Fruit fly (Drosophila melanogaster): Measurements from ENCODE around the gene CG6763.
A peak's percentile ranks its signal among the peaks of the same experiment; 100 is the strongest.

CG6763 gene

DNA sequence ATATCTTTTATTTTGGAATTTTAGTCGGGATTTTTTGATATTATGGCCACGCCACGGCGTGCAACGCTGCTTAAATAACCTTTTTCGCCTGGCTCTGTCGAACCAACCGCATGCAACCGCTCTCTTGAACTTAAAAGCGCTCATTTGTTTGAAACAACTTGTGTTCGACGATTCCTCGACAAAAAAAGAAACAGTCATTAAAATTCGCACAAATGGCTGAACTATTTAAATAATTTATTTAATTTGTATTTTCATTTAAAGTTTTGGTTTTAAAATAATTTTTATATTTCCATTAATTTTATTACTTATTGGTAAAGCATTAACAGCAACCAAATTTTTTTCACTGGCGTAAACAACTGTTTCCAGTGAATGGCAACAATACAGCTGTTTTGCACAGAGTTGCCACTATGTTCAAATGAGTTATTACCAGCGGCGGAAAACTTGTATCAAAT lies 3.0 kb upstream of the CG6763 start, which contains the start of the genes orb and Cdc16 (continued):
- TF ChIP-seq Chrac-16 (GFP tag; optimal IDR thresholded peaks at IDR 0.05) (peak; percentile 91), CG4854 (GFP tag; optimal IDR thresholded peaks at IDR 0.05) (peak; percentile 80), pum (GFP tag; optimal IDR thresholded peaks at IDR 0.05) (peak; percentile 66), Dip2 (GFP tag; IDR thresholded peaks at IDR 0.05) (no peak), nau (GFP tag; optimal IDR thresholded peaks at IDR 0.05) (no peak), CG10147 (GFP tag; optimal IDR thresholded peaks at IDR 0.05) (peak; percentile 93), CG30403 (GFP tag; optimal IDR thresholded peaks at IDR 0.05) (peak; percentile 95), CG12659 (GFP tag; optimal IDR thresholded peaks at IDR 0.05) (peak; percentile 94), sd (tag; optimal IDR thresholded peaks at IDR 0.05) (peak; percentile 67), mam (GFP tag; optimal IDR thresholded peaks at IDR 0.05) (peak; percentile 85), CG12104 (GFP tag; optimal IDR thresholded peaks at IDR 0.05) (peak; percentile 65), CG11085 (GFP tag; IDR thresholded peaks at IDR 0.05) (peak; percentile 87), CG3847 (GFP tag; IDR thresholded peaks at IDR 0.05) (peak; percentile 93), tup (GFP tag; optimal IDR thresholded peaks at IDR 0.05) (peak; percentile 75), CG10959 (GFP tag; IDR thresholded peaks at IDR 0.05) (peak; percentile 79), CG18599 (GFP tag; optimal IDR thresholded peaks at IDR 0.05) (peak; percentile 95), CG4617 (GFP tag; optimal IDR thresholded peaks at IDR 0.05; ENCODE audit: borderline replicate concordance) (peak; percentile 83), D19A (tag; optimal IDR thresholded peaks at IDR 0.05) (peak; percentile 88), MTF-1 (GFP tag; optimal IDR thresholded peaks at IDR 0.05; ENCODE audit: borderline replicate concordance) (peak; percentile 80), ase (GFP tag; IDR thresholded peaks at IDR 0.05) (peak; percentile 87), Meics (GFP tag; optimal IDR thresholded peaks at IDR 0.05) (peak; percentile 92), sna (GFP tag; IDR thresholded peaks at IDR 0.05; ENCODE audit: partially characterized antibody) (no peak; the same call in 1 of the 2 replicates), repo (GFP tag; optimal IDR thresholded peaks at IDR 0.05) (no peak), Dad (GFP tag; optimal IDR thresholded peaks at IDR 0.05) (peak; percentile 54), CkIIα-i1 (GFP tag; IDR thresholded peaks at IDR 0.05) (peak; percentile 71), CG13424 (tag; optimal IDR thresholded peaks at IDR 0.05) (peak; percentile 93), CG13775 (GFP tag; optimal IDR thresholded peaks at IDR 0.05) (peak; percentile 90), CG6689 (GFP tag; IDR thresholded peaks at IDR 0.05) (peak; percentile 92), CG3163 (GFP tag; optimal IDR thresholded peaks at IDR 0.05) (peak; percentile 33), CG42726 (GFP tag; IDR thresholded peaks at IDR 0.05; ENCODE audit: partially characterized antibody) (no peak), CG6813 (GFP tag; optimal IDR thresholded peaks at IDR 0.05) (peak; percentile 83), gt (GFP tag; IDR thresholded peaks at IDR 0.05) (peak; percentile 55; the same call in 1 of the 2 replicates), CG33557 (GFP tag; optimal IDR thresholded peaks at IDR 0.05) (peak; percentile 75), YL-1 (GFP tag; optimal IDR thresholded peaks at IDR 0.05) (peak; percentile 51), bowl (GFP tag; IDR thresholded peaks at IDR 0.05) (peak; percentile 82), CG7745 (tag; optimal IDR thresholded peaks at IDR 0.05) (peak; percentile 27), MBD-R2 (GFP tag; IDR thresholded peaks at IDR 0.05) (peak; percentile 99), Mes4 (GFP tag; optimal IDR thresholded peaks at IDR 0.05) (peak; percentile 30), CG6854 (GFP tag; optimal IDR thresholded peaks at IDR 0.05) (peak; percentile 76), CG14710 (tag; optimal IDR thresholded peaks at IDR 0.05) (peak; percentile 91), PHDP (tag; optimal IDR thresholded peaks at IDR 0.05) (peak; percentile 97), Elba2 (GFP tag; optimal IDR thresholded peaks at IDR 0.05) (peak; percentile 81), CG33213 (GFP tag; optimal IDR thresholded peaks at IDR 0.05) (peak; percentile 35), Neu2 (GFP tag; optimal IDR thresholded peaks at IDR 0.05; ENCODE audit: borderline replicate concordance) (no peak), tio (GFP tag; optimal IDR thresholded peaks at IDR 0.05) (peak; percentile 86), ash1 (GFP tag; optimal IDR thresholded peaks at IDR 0.05) (no peak), CG9876 (GFP tag; optimal IDR thresholded peaks at IDR 0.05) (peak; percentile 47), onecut (GFP tag; IDR thresholded peaks at IDR 0.05) (peak; percentile 81), Deaf1 (tag; optimal IDR thresholded peaks at IDR 0.05) (peak; percentile 79), gcm2 (GFP tag; optimal IDR thresholded peaks at IDR 0.05) (peak; percentile 52)

Data from whole organism, embryonic.